Worm (Caenorhabditis elegans) whole organism, L4/young adult: Measurements from ENCODE around the gene F14H8.5.

Experiments
- W03F9.2 ChIP-seq: fragments of 150-350 bp; optimal IDR thresholded peaks from 2 replicates; lab custom pipeline; 2014; ENCODE audit warnings: missing biosample characterization, missing genetic modification characterization
- dao-5 ChIP-seq: sonication (generic microtip); optimal IDR thresholded peaks from 2 replicates; lab custom pipeline; 2016; ENCODE audit warnings: missing genotype, missing genetic modification characterization, moderate library complexity, missing compliant biosample characterization
- him-1 ChIP-seq: sonication (generic microtip); optimal IDR thresholded peaks from 2 replicates; lab custom pipeline; 2016; ENCODE audit warnings: missing genotype, missing genetic modification reagents, missing genetic modification characterization, missing compliant biosample characterization

The F14H8.5 gene

ce11 chrV:15020732-15021131 lies at the start of gene F14H8.5:
F14H8.5 (plus strand) TSS chrV:15021032.
- TF ChIP-seq W03F9.2 (tag; lab: Kevin White, UChicago) (no peak), dao-5 (tag; lab: Kevin White, UChicago) (no peak), him-1 (tag; lab: Kevin White, UChicago) (no peak)

- no peak for TF ChIP-seq dao-5 (tag; lab: Kevin White, UChicago)
- TF ChIP-seq W03F9.2 (tag; lab: Kevin White, UChicago): no peak
- TF ChIP-seq him-1 (tag; lab: Kevin White, UChicago): no peak
Measured at ce11 chrV:14971136-14971535, 49.7 kb upstream of the F14H8.5 start, which contains the start of gene nlp-59. nlp-59 (plus strand) TSS chrV:14971436.

- TF ChIP-seq him-1 (tag; lab: Kevin White, UChicago) (no peak), W03F9.2 (tag; lab: Kevin White, UChicago) (no peak), dao-5 (tag; lab: Kevin White, UChicago) (no peak)
Measured at ce11 chrV:14978205-14978751, 42.6 kb upstream of the F14H8.5 start, which contains the start of the genes grd-12 and F02D8.1. grd-12 (plus strand) TSS chrV:14978505. F02D8.1 (minus strand) TSS chrV:14978701.

ce11 chrV:14979937-14980336 lies 40.9 kb upstream of the F14H8.5 start, which contains the start of gene xbx-1:
xbx-1 (plus strand) TSS chrV:14980237.
- TF ChIP-seq him-1 (tag; lab: Kevin White, UChicago) (no peak), dao-5 (tag; lab: Kevin White, UChicago) (no peak), W03F9.2 (tag; lab: Kevin White, UChicago) (no peak)

- TF ChIP-seq W03F9.2 (tag; lab: Kevin White, UChicago) (no peak), him-1 (tag; lab: Kevin White, UChicago) (no peak), dao-5 (tag; lab: Kevin White, UChicago) (no peak)
Measured at ce11 chrV:14984593-14984992, 36.2 kb upstream of the F14H8.5 start, which contains the start of gene F02D8.4. F02D8.4 (plus strand) TSS chrV:14984893.

ce11 chrV:14990843-14991242 lies 30.0 kb upstream of the F14H8.5 start, which contains the start of the genes cdt-2 and T01C3.2:
cdt-2 (minus strand) TSS chrV:14991126.
T01C3.2 (plus strand) TSS chrV:14991168.
- TF ChIP-seq dao-5 (tag; lab: Kevin White, UChicago): no peak
- TF ChIP-seq him-1 (tag; lab: Kevin White, UChicago): no peak
- TF ChIP-seq W03F9.2 (tag; lab: Kevin White, UChicago): no peak

ce11 chrV:14991489-14991888 lies 29.3 kb upstream of the F14H8.5 start:
- no peak for TF ChIP-seq him-1 (tag; lab: Kevin White, UChicago)
- TF ChIP-seq W03F9.2 (tag; lab: Kevin White, UChicago): no peak
- TF ChIP-seq dao-5 (tag; lab: Kevin White, UChicago): no peak

ce11 chrV:14992627-14993117 lies 28.2 kb upstream of the F14H8.5 start, which contains the start of gene T01C3.3:
T01C3.3 (minus strand) TSS chrV:14992677.
- TF ChIP-seq him-1 (tag; lab: Kevin White, UChicago) (no peak), W03F9.2 (tag; lab: Kevin White, UChicago) (no peak), dao-5 (tag; lab: Kevin White, UChicago) (no peak)

ce11 chrV:14993620-14994019 lies 27.2 kb upstream of the F14H8.5 start, which contains the start of gene fil-1:
fil-1 (plus strand) TSS chrV:14993838.
- TF ChIP-seq dao-5 (tag; lab: Kevin White, UChicago) (no peak), W03F9.2 (tag; lab: Kevin White, UChicago) (no peak), him-1 (tag; lab: Kevin White, UChicago) (no peak)

ce11 chrV:14996236-14996635 lies 24.6 kb upstream of the F14H8.5 start, which contains the start of gene irld-14:
irld-14 (plus strand) TSS chrV:14996536.
- TF ChIP-seq dao-5 (tag; lab: Kevin White, UChicago): no peak
- no peak for TF ChIP-seq W03F9.2 (tag; lab: Kevin White, UChicago)
- no peak for TF ChIP-seq him-1 (tag; lab: Kevin White, UChicago)

ce11 chrV:14999485-15000023 lies 21.3 kb upstream of the F14H8.5 start, which contains the start of gene T01C3.11:
T01C3.11 (plus strand) TSS chrV:14999535.
- TF ChIP-seq W03F9.2 (tag; lab: Kevin White, UChicago) (no peak), him-1 (tag; lab: Kevin White, UChicago) (no peak), dao-5 (tag; lab: Kevin White, UChicago) (no peak)

- TF ChIP-seq him-1 (tag; lab: Kevin White, UChicago): no peak
- no peak for TF ChIP-seq W03F9.2 (tag; lab: Kevin White, UChicago)
- TF ChIP-seq dao-5 (tag; lab: Kevin White, UChicago): peak; percentile 19
Measured at ce11 chrV:15000055-15000704, 20.7 kb upstream of the F14H8.5 start, which contains the start of gene rps-16. rps-16 (minus strand) TSS chrV:15000541.

ce11 chrV:15001536-15001935 lies 19.3 kb upstream of the F14H8.5 start:
- no peak for TF ChIP-seq W03F9.2 (tag; lab: Kevin White, UChicago)
- no peak for TF ChIP-seq dao-5 (tag; lab: Kevin White, UChicago)
- TF ChIP-seq him-1 (tag; lab: Kevin White, UChicago): no peak
